Fruit fly (Drosophila melanogaster) whole organism, embryonic: ENCODE results near the gene Taf10.
A peak's percentile ranks its signal among the peaks of the same experiment; 100 is the strongest.

Experiments used
- Bdp1 ChIP-seq: fragments of 200-800 bp; sonication (Bioruptor generic); optimal IDR thresholded peaks from 3 replicates; lab custom pipeline; 2016; ENCODE audit warnings: missing biosample characterization, missing genetic modification characterization
- CG11085 ChIP-seq: fragments of 200-800 bp; sonication (Bioruptor generic); IDR thresholded peaks from 2 replicates; pipeline ENCODE4 v1.3.6; 2022; ENCODE audit warnings: missing biosample characterization, missing genetic modification characterization
- CG13894 ChIP-seq: fragments of 200-800 bp; sonication (Bioruptor generic); optimal IDR thresholded peaks from 3 replicates; lab custom pipeline; 2018; ENCODE audit warnings: missing biosample characterization, mild to moderate bottlenecking, missing genetic modification characterization, moderate library complexity
- CG14965 ChIP-seq: fragments of 200-800 bp; sonication (Bioruptor generic); optimal IDR thresholded peaks from 2 replicates; lab custom pipeline; 2016; ENCODE audit warnings: missing biosample characterization, missing genetic modification characterization, borderline replicate concordance
- CG1529 ChIP-seq: fragments of 200-800 bp; sonication (Bioruptor generic); optimal IDR thresholded peaks from 3 replicates; lab custom pipeline; 2018; ENCODE audit warnings: missing biosample characterization, missing genetic modification characterization
- CG2678 ChIP-seq: fragments of 200-800 bp; sonication (Bioruptor generic); optimal IDR thresholded peaks from 3 replicates; lab custom pipeline; 2019; ENCODE audit warnings: missing biosample characterization, mild to moderate bottlenecking, missing genetic modification characterization, moderate library complexity
- CG31224 ChIP-seq: fragments of 200-800 bp; sonication (Bioruptor generic); IDR thresholded peaks from 2 replicates; pipeline ENCODE4 v1.3.6; 2022; ENCODE audit warnings: missing biosample characterization, missing genetic modification characterization
- CG31441 ChIP-seq: fragments of 200-800 bp; sonication (Bioruptor generic); IDR thresholded peaks from 2 replicates; pipeline ENCODE4 v1.3.6; 2022; ENCODE audit warnings: missing biosample characterization, missing genetic modification characterization
- CG3847 ChIP-seq: fragments of 200-800 bp; sonication (Bioruptor generic); IDR thresholded peaks from 2 replicates; pipeline ENCODE4 v1.3.6; 2022; ENCODE audit warnings: missing biosample characterization, missing genetic modification characterization
- CG4707 ChIP-seq: fragments of 200-800 bp; sonication (Bioruptor generic); optimal IDR thresholded peaks from 2 replicates; lab custom pipeline; 2018; ENCODE audit warnings: missing biosample characterization, mild to moderate bottlenecking, missing genetic modification characterization, moderate library complexity
- CG6272 ChIP-seq: fragments of 200-800 bp; sonication (Bioruptor generic); IDR thresholded peaks from 2 replicates; pipeline ENCODE4 v1.3.6; 2022; ENCODE audit warnings: missing biosample characterization, missing genetic modification characterization
- CG6654 ChIP-seq: fragments of 200-800 bp; sonication (Bioruptor generic); optimal IDR thresholded peaks from 2 replicates; lab custom pipeline; 2017; ENCODE audit warnings: missing biosample characterization, mild to moderate bottlenecking, missing genetic modification characterization
- CG7963 ChIP-seq: fragments of 200-800 bp; sonication (Bioruptor generic); IDR thresholded peaks from 3 replicates; pipeline ENCODE4 v1.3.6; 2022; ENCODE audit warnings: missing biosample characterization, missing genetic modification characterization; ENCODE audit not compliant: partially characterized antibody
- CG8290 ChIP-seq, 3 experiments: fragments of 200-800 bp; sonication (Bioruptor generic); optimal IDR thresholded peaks; 2 replicates each; lab custom pipeline; 2016 to 2019; ENCODE audit warnings: missing biosample characterization in 3 of 3, missing genetic modification characterization in 3 of 3, mild to moderate bottlenecking in 2 of 3, moderate library complexity in 1 of 3
- CoRest ChIP-seq: fragments of 200-800 bp; sonication (Bioruptor generic); optimal IDR thresholded peaks from 3 replicates; lab custom pipeline; 2018; ENCODE audit warnings: missing biosample characterization, mild to moderate bottlenecking, missing genetic modification characterization, moderate library complexity
- CrebB ChIP-seq: fragments of 200-800 bp; sonication (Bioruptor generic); optimal IDR thresholded peaks from 3 replicates; lab custom pipeline; 2018; ENCODE audit warnings: missing biosample characterization, mild to moderate bottlenecking, missing genetic modification characterization
- E2f2 ChIP-seq: fragments of 200-800 bp; sonication (Bioruptor generic); IDR thresholded peaks from 2 replicates; pipeline ENCODE4 v1.3.6; 2022; ENCODE audit warnings: missing biosample characterization, missing genetic modification characterization
- Eip74EF ChIP-seq, 2 experiments: fragments of 200-800 bp in 1 of 2; fragments of >200 bp in 1 of 2; sonication (Bioruptor generic) in 1 of 2; optimal IDR thresholded peaks; 2 replicates each; lab custom pipeline; 2017 to 2019; ENCODE audit warnings: missing biosample characterization in 2 of 2, missing genetic modification characterization in 2 of 2, mild to moderate bottlenecking in 1 of 2, moderate library complexity in 1 of 2
- Fer2 ChIP-seq: fragments of 200-800 bp; sonication (Bioruptor generic); optimal IDR thresholded peaks from 2 replicates; lab custom pipeline; 2018; ENCODE audit warnings: missing biosample characterization, mild to moderate bottlenecking, missing genetic modification characterization, moderate library complexity
- GATAe ChIP-seq: fragments of 200-800 bp; sonication (Bioruptor generic); conservative IDR thresholded peaks from 2 replicates; pipeline ENCODE4 v1.3.6; 2022; ENCODE audit warnings: missing biosample characterization, missing genetic modification characterization
- Hr39 ChIP-seq: fragments of >200 bp; optimal IDR thresholded peaks from 2 replicates; lab custom pipeline; 2017
- Jarid2 ChIP-seq: fragments of 200-800 bp; sonication (Bioruptor generic); optimal IDR thresholded peaks from 3 replicates; lab custom pipeline; 2017; ENCODE audit warnings: mild to moderate bottlenecking, missing biosample characterization, missing genetic modification reagents, missing genetic modification characterization
- Med ChIP-seq: fragments of 200-800 bp; sonication (Bioruptor generic); peaks from one replicate; lab custom pipeline; 2016; ENCODE audit warnings: missing biosample characterization, missing genetic modification characterization, mild to moderate bottlenecking, inconsistent platforms, moderate library complexity
- TFAM ChIP-seq: fragments of 200-800 bp; sonication (Bioruptor generic); optimal IDR thresholded peaks from 2 replicates; lab custom pipeline; 2017; ENCODE audit warnings: missing biosample characterization, missing genetic modification characterization, inconsistent platforms
- Trl ChIP-seq, 3 experiments: fragments of >200 bp in 2 of 3; fragments of 200-800 bp in 1 of 3; sonication (Bioruptor generic) in 1 of 3; optimal IDR thresholded peaks; 2 replicates in 1 of 3; 3 replicates in 2 of 3; lab custom pipeline; 2016 to 2017; ENCODE audit warnings: missing biosample characterization in 1 of 3, missing genetic modification characterization in 1 of 3
- YL-1 ChIP-seq: fragments of 200-800 bp; sonication (Bioruptor generic); optimal IDR thresholded peaks from 3 replicates; lab custom pipeline; 2017; ENCODE audit warnings: missing biosample characterization, mild to moderate bottlenecking, missing genetic modification characterization
- ac ChIP-seq: fragments of 200-800 bp; sonication (Bioruptor generic); optimal IDR thresholded peaks from 3 replicates; lab custom pipeline; 2017; ENCODE audit warnings: missing biosample characterization, mild to moderate bottlenecking, missing genetic modification characterization
- ase ChIP-seq: fragments of 200-800 bp; sonication (Bioruptor generic); IDR thresholded peaks from 3 replicates; pipeline ENCODE4 v1.3.6; 2022; ENCODE audit warnings: missing biosample characterization, missing genetic modification characterization
- bsh ChIP-seq, 2 experiments: fragments of 200-800 bp; sonication (Bioruptor generic); optimal IDR thresholded peaks; 2 replicates each; lab custom pipeline; 2017 to 2018; ENCODE audit warnings: mild to moderate bottlenecking in 2 of 2, missing biosample characterization in 2 of 2, missing genetic modification characterization in 2 of 2, moderate library complexity in 1 of 2
- chinmo ChIP-seq: fragments of 200-800 bp; sonication (Bioruptor generic); IDR thresholded peaks from 4 replicates; pipeline ENCODE4 v1.3.6; 2022; ENCODE audit warnings: missing biosample characterization, missing genetic modification characterization; ENCODE audit not compliant: partially characterized antibody
- chm ChIP-seq: fragments of 200-800 bp; sonication (Bioruptor generic); IDR thresholded peaks from 2 replicates; pipeline ENCODE4 v1.3.6; 2022; ENCODE audit warnings: missing biosample characterization, missing genetic modification characterization
- eyg ChIP-seq: fragments of 200-800 bp; sonication (Bioruptor generic); optimal IDR thresholded peaks from 3 replicates; lab custom pipeline; 2016; ENCODE audit warnings: missing biosample characterization, missing genetic modification characterization
- fd64A ChIP-seq: fragments of 200-800 bp; sonication (Bioruptor generic); optimal IDR thresholded peaks from 3 replicates; lab custom pipeline; 2018; ENCODE audit warnings: missing biosample characterization, mild to moderate bottlenecking, missing genetic modification characterization
- knrl ChIP-seq: fragments of 200-800 bp; sonication (Bioruptor generic); IDR thresholded peaks from 3 replicates; pipeline ENCODE4 v1.3.6; 2022; ENCODE audit warnings: missing biosample characterization, missing genetic modification characterization; ENCODE audit not compliant: partially characterized antibody
- nau ChIP-seq: fragments of 200-800 bp; sonication (Bioruptor generic); optimal IDR thresholded peaks from 3 replicates; lab custom pipeline; 2017; ENCODE audit warnings: missing biosample characterization, mild to moderate bottlenecking, missing genetic modification characterization, missing genetic modification reagents
- p53 ChIP-seq: fragments of 200-800 bp; sonication (Bioruptor generic); optimal IDR thresholded peaks from 2 replicates; lab custom pipeline; 2016; ENCODE audit warnings: missing biosample characterization, missing genetic modification characterization
- pb ChIP-seq: fragments of 200-800 bp; sonication (Bioruptor generic); optimal IDR thresholded peaks from 3 replicates; lab custom pipeline; 2016; ENCODE audit warnings: missing biosample characterization, missing genetic modification characterization
- pho ChIP-seq: fragments of 200-800 bp; sonication (Bioruptor generic); optimal IDR thresholded peaks from 2 replicates; lab custom pipeline; 2016; ENCODE audit warnings: missing biosample characterization, missing genetic modification characterization
- pita ChIP-seq: fragments of 200-800 bp; sonication (Bioruptor generic); optimal IDR thresholded peaks from 2 replicates; lab custom pipeline; 2017; ENCODE audit warnings: missing biosample characterization, mild to moderate bottlenecking, missing genetic modification characterization
- pnt ChIP-seq: fragments of 200-800 bp; sonication (Bioruptor generic); optimal IDR thresholded peaks from 3 replicates; lab custom pipeline; 2016; ENCODE audit warnings: missing biosample characterization, missing genetic modification characterization
- prd ChIP-seq, 3 experiments: fragments of >200 bp in 2 of 3; fragments of 200-800 bp in 1 of 3; sonication (Bioruptor generic) in 1 of 3; optimal IDR thresholded peaks in 2 of 3; IDR thresholded peaks in 1 of 3; 2 replicates in 2 of 3; 3 replicates in 1 of 3; pipeline versions ENCODE4 v1.3.6 to Lab custom; 2017 to 2022; ENCODE audit warnings: missing biosample characterization in 1 of 3, missing genetic modification characterization in 1 of 3
- rib ChIP-seq: fragments of 200-800 bp; sonication (Bioruptor generic); IDR thresholded peaks from 2 replicates; pipeline ENCODE4 v1.3.6; 2022; ENCODE audit warnings: missing biosample characterization, missing genetic modification characterization
- row ChIP-seq: fragments of 200-800 bp; sonication (Bioruptor generic); IDR thresholded peaks from 3 replicates; pipeline ENCODE4 v1.3.6; 2022; ENCODE audit warnings: missing biosample characterization, missing genetic modification characterization
- sc ChIP-seq, 3 experiments: fragments of >200 bp in 2 of 3; fragments of 200-800 bp in 1 of 3; sonication (Bioruptor generic) in 1 of 3; optimal IDR thresholded peaks; 2 replicates in 2 of 3; 3 replicates in 1 of 3; lab custom pipeline; 2017; ENCODE audit warnings: mild to moderate bottlenecking in 1 of 3, missing biosample characterization in 1 of 3, missing genetic modification characterization in 1 of 3, missing genetic modification reagents in 1 of 3
- stc ChIP-seq: fragments of 200-800 bp; sonication (Bioruptor generic); IDR thresholded peaks from 2 replicates; pipeline ENCODE4 v1.3.6; 2022; ENCODE audit warnings: missing biosample characterization, missing genetic modification characterization
- tll ChIP-seq, 2 experiments: fragments of 200-800 bp in 1 of 2; fragments of >200 bp in 1 of 2; sonication (Bioruptor generic) in 1 of 2; optimal IDR thresholded peaks; 2 replicates each; lab custom pipeline; 2017 to 2019; ENCODE audit warnings: missing biosample characterization in 2 of 2, missing genetic modification characterization in 2 of 2, mild to moderate bottlenecking in 1 of 2, moderate library complexity in 1 of 2
- trh ChIP-seq: fragments of 200-800 bp; sonication (Bioruptor generic); optimal IDR thresholded peaks from 2 replicates; lab custom pipeline; 2016; ENCODE audit warnings: missing biosample characterization, missing genetic modification characterization
- wdn ChIP-seq: fragments of 200-800 bp; sonication (Bioruptor generic); IDR thresholded peaks from 2 replicates; pipeline ENCODE4 v1.3.6; 2022; ENCODE audit warnings: missing biosample characterization, missing genetic modification characterization

The Taf10 gene

DNA sequence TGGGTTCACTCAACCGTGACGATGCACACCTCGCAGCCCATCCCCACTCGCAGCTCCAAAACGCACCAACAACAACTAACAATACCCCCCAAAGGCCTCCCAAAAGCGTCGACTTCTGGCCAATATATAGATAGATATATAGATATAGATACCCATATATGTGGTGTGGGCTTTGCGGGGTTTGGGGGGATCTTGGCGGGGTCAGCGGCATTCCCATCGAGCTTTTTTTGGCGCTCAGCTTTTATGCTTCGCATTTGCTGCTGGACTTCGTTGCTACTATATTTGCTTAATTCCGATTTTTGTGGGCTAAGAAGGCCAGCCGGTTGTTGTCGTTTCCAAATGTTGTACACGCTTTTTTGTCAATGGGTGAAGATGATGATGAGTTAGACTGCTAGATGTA lies 40.3 kb upstream of the Taf10 start (continued):
- TF ChIP-seq CG14965 (GFP tag; lab: Kevin White, UChicago) (no peak), row (GFP tag; lab: Robert Waterston, UW) (0 out of 3 replicates have a peak, but pooled peaks have one; percentile 7), Hr39 (lab: Kevin White, UChicago) (no peak), pnt (GFP tag; lab: Kevin White, UChicago) (no peak), trh (GFP tag; lab: Kevin White, UChicago) (no peak), bsh (GFP tag; optimal IDR thresholded peaks at IDR 0.05; lab: Kevin White, UChicago) (no peak), ase (GFP tag; lab: Robert Waterston, UW) (no peak), tll (GFP tag; optimal IDR thresholded peaks at IDR 0.05; lab: Kevin White, UChicago) (no peak), CG1529 (GFP tag; lab: Kevin White, UChicago) (no peak), Trl (optimal IDR thresholded peaks at IDR 0.05; lab: Kevin White, UChicago) (no peak), Trl (GFP tag; optimal IDR thresholded peaks at IDR 0.05; lab: Kevin White, UChicago) (no peak), TFAM (GFP tag; lab: Kevin White, UChicago) (no peak), CG2678 (tag; lab: Kevin White, UChicago) (no peak), knrl (no peak), CG6654 (GFP tag; lab: Kevin White, UChicago) (no peak), p53 (GFP tag; lab: Kevin White, UChicago) (no peak), CrebB (tag; lab: Kevin White, UChicago) (no peak), pho (no peak), CG11085 (GFP tag; lab: Robert Waterston, UW) (no peak), wdn (GFP tag; lab: Robert Waterston, UW) (peak; percentile 4; the same call in 1 of the 2 replicates), CG31441 (no peak), fd64A (GFP tag; lab: Kevin White, UChicago) (no peak), CG3847 (0 out of 2 replicates have a peak, but pooled peaks have one; percentile 21), CoRest (tag; lab: Kevin White, UChicago) (no peak), Bdp1 (GFP tag; lab: Kevin White, UChicago) (no peak), chinmo (peak; percentile 78; the same call in 3 of the 4 replicates), pb (GFP tag; lab: Kevin White, UChicago) (no peak), nau (GFP tag; lab: Kevin White, UChicago) (no peak), E2f2 (no peak), GATAe (GFP tag; lab: Robert Waterston, UW) (no peak), eyg (GFP tag; lab: Kevin White, UChicago) (no peak), sc (optimal IDR thresholded peaks at IDR 0.05; lab: Kevin White, UChicago) (no peak), sc (GFP tag; optimal IDR thresholded peaks at IDR 0.05; lab: Kevin White, UChicago) (no peak), rib (GFP tag; lab: Robert Waterston, UW) (peak; percentile 74; the same call in 1 of the 2 replicates), CG6272 (GFP tag; lab: Robert Waterston, UW) (no peak), ac (no peak), Fer2 (tag; lab: Kevin White, UChicago) (no peak), Med (GFP tag; lab: Kevin White, UChicago) (peak; percentile 48), chm (GFP tag; lab: Robert Waterston, UW) (peak; percentile 10; the same call in 1 of the 2 replicates), CG4707 (GFP tag; lab: Kevin White, UChicago) (no peak), CG31224 (GFP tag; lab: Robert Waterston, UW) (peak; percentile 51), YL-1 (no peak), pita (no peak), stc (GFP tag; lab: Robert Waterston, UW) (no peak), CG8290 (GFP tag; optimal IDR thresholded peaks at IDR 0.05; lab: Kevin White, UChicago) (no peak), CG8290 (tag; optimal IDR thresholded peaks at IDR 0.05; lab: Kevin White, UChicago) (peak in 1 of 2 experiments; percentile 2), Jarid2 (no peak), Eip74EF (GFP tag; optimal IDR thresholded peaks at IDR 0.05; lab: Kevin White, UChicago) (no peak), CG7963 (GFP tag; lab: Robert Waterston, UW) (0 out of 3 replicates have a peak, but pooled peaks have one; percentile 10), prd (optimal IDR thresholded peaks at IDR 0.05; lab: Kevin White, UChicago) (no peak), prd (GFP tag; IDR thresholded peaks at IDR 0.05; lab: Robert Waterston, UW) (no peak), CG13894 (peak; percentile 97)
